Fruit fly (Drosophila melanogaster) whole organism, embryonic: Measurements from ENCODE around the gene Npc2g.

Experiments
- Antp ChIP-seq: fragments of 200-800 bp; sonication (Bioruptor generic); optimal IDR thresholded peaks from 3 replicates; lab custom pipeline; 2016; ENCODE audit warnings: missing biosample characterization, missing genetic modification characterization
- BEAF-32 ChIP-seq: fragments of 200-800 bp; sonication (Bioruptor generic); optimal IDR thresholded peaks from 3 replicates; lab custom pipeline; 2017; ENCODE audit warnings: missing biosample characterization, missing genetic modification characterization, mild to moderate bottlenecking, moderate library complexity, missing genetic modification reagents
- CG1024 ChIP-seq: fragments of 200-800 bp; sonication (Bioruptor generic); IDR thresholded peaks from 2 replicates; pipeline ENCODE4 v1.3.6; 2022; ENCODE audit warnings: missing biosample characterization, missing genetic modification characterization
- CG10565 ChIP-seq: fragments of 200-800 bp; sonication (Bioruptor generic); optimal IDR thresholded peaks from 3 replicates; lab custom pipeline; 2016; ENCODE audit warnings: missing biosample characterization, mild to moderate bottlenecking, missing genetic modification characterization
- CG13287 ChIP-seq: fragments of 200-800 bp; sonication (Bioruptor generic); IDR thresholded peaks from 2 replicates; pipeline ENCODE4 v1.3.6; 2022; ENCODE audit warnings: missing biosample characterization, missing genetic modification characterization; ENCODE audit not compliant: partially characterized antibody
- CG15269 ChIP-seq: fragments of 200-800 bp; sonication (Bioruptor generic); optimal IDR thresholded peaks from 2 replicates; lab custom pipeline; 2018; ENCODE audit warnings: missing biosample characterization, mild to moderate bottlenecking, missing genetic modification characterization, moderate library complexity
- CG17829 ChIP-seq: fragments of 200-800 bp; optimal IDR thresholded peaks from 2 replicates; lab custom pipeline; 2019; ENCODE audit warnings: missing biosample characterization, mild to moderate bottlenecking, missing genetic modification characterization, moderate library complexity
- CG18011 ChIP-seq: fragments of 200-800 bp; sonication (Bioruptor generic); optimal IDR thresholded peaks from 2 replicates; lab custom pipeline; 2017; ENCODE audit warnings: missing biosample characterization, missing genetic modification characterization, mild to moderate bottlenecking, moderate library complexity, missing genotype
- CG3281 ChIP-seq: fragments of 200-800 bp; sonication (Bioruptor generic); optimal IDR thresholded peaks from 3 replicates; lab custom pipeline; 2017; ENCODE audit warnings: missing biosample characterization, mild to moderate bottlenecking, missing genetic modification characterization
- CG43689 ChIP-seq: fragments of 200-800 bp; sonication (Bioruptor generic); IDR thresholded peaks from 2 replicates; pipeline ENCODE4 v1.3.6; 2022; ENCODE audit warnings: missing biosample characterization, missing genetic modification characterization
- CG6175 ChIP-seq: fragments of 200-800 bp; sonication (Bioruptor generic); IDR thresholded peaks from 3 replicates; pipeline ENCODE4 v1.3.6; 2022; ENCODE audit warnings: missing biosample characterization, missing genetic modification characterization
- CG7372 ChIP-seq: fragments of 200-800 bp; sonication (Bioruptor generic); IDR thresholded peaks from 2 replicates; pipeline ENCODE4 v1.3.6; 2022; ENCODE audit warnings: missing biosample characterization, missing genetic modification characterization
- CG7786 ChIP-seq: fragments of 200-800 bp; sonication (Bioruptor generic); optimal IDR thresholded peaks from 2 replicates; lab custom pipeline; 2016; ENCODE audit warnings: missing biosample characterization, missing genetic modification characterization
- CG7839 ChIP-seq: fragments of 200-800 bp; sonication (Bioruptor generic); optimal IDR thresholded peaks from 3 replicates; lab custom pipeline; 2018; ENCODE audit warnings: missing biosample characterization, mild to moderate bottlenecking, missing genetic modification characterization, moderate library complexity
- CG8765 ChIP-seq: fragments of 200-800 bp; sonication (Bioruptor generic); IDR thresholded peaks from 2 replicates; pipeline ENCODE4 v1.3.6; 2022; ENCODE audit warnings: missing biosample characterization, missing genetic modification characterization
- Camta ChIP-seq: fragments of 200-800 bp; sonication (Bioruptor generic); optimal IDR thresholded peaks from 2 replicates; lab custom pipeline; 2016; ENCODE audit warnings: missing biosample characterization, missing genetic modification characterization
- CkIIα-i1 ChIP-seq: fragments of 200-800 bp; sonication (Bioruptor generic); IDR thresholded peaks from 2 replicates; pipeline ENCODE4 v1.3.6; 2022; ENCODE audit warnings: missing biosample characterization, missing genetic modification characterization
- D ChIP-seq, 2 experiments: fragments of 200-800 bp in 1 of 2; fragments of >200 bp in 1 of 2; sonication (Bioruptor generic) in 1 of 2; optimal IDR thresholded peaks; 2 replicates in 1 of 2; 3 replicates in 1 of 2; lab custom pipeline; 2017; ENCODE audit warnings: mild to moderate bottlenecking in 1 of 2, missing biosample characterization in 1 of 2, missing genetic modification characterization in 1 of 2, missing genetic modification reagents in 1 of 2
- Deaf1 ChIP-seq: fragments of 200-800 bp; optimal IDR thresholded peaks from 3 replicates; lab custom pipeline; 2019; ENCODE audit warnings: missing biosample characterization, mild to moderate bottlenecking, missing genetic modification characterization, moderate library complexity
- Dip2 ChIP-seq: fragments of 200-800 bp; sonication (Bioruptor generic); IDR thresholded peaks from 2 replicates; pipeline ENCODE4 v1.3.6; 2022; ENCODE audit warnings: missing biosample characterization, missing genetic modification characterization
- Dll ChIP-seq: fragments of 200-800 bp; sonication (Bioruptor generic); IDR thresholded peaks from 4 replicates; pipeline ENCODE4 v1.3.6; 2022; ENCODE audit warnings: missing biosample characterization, missing genetic modification characterization; ENCODE audit not compliant: partially characterized antibody
- Drgx ChIP-seq: fragments of 200-800 bp; sonication (Bioruptor generic); IDR thresholded peaks from 2 replicates; pipeline ENCODE4 v1.3.6; 2022; ENCODE audit warnings: missing biosample characterization, missing genetic modification characterization
- Eip74EF ChIP-seq, 2 experiments: fragments of 200-800 bp in 1 of 2; fragments of >200 bp in 1 of 2; sonication (Bioruptor generic) in 1 of 2; optimal IDR thresholded peaks; 2 replicates each; lab custom pipeline; 2017 to 2019; ENCODE audit warnings: missing biosample characterization in 2 of 2, missing genetic modification characterization in 2 of 2, mild to moderate bottlenecking in 1 of 2, moderate library complexity in 1 of 2
- Ets65A ChIP-seq: fragments of 200-800 bp; sonication (Bioruptor generic); peaks from one replicate; lab custom pipeline; 2016; ENCODE audit warnings: missing biosample characterization, missing genetic modification characterization
- HLHmδ ChIP-seq: fragments of 200-800 bp; sonication (Bioruptor generic); optimal IDR thresholded peaks from 2 replicates; lab custom pipeline; 2018; ENCODE audit warnings: missing biosample characterization, mild to moderate bottlenecking, missing genetic modification characterization, moderate library complexity
- Opbp ChIP-seq: fragments of 200-800 bp; sonication (Bioruptor generic); IDR thresholded peaks from 3 replicates; pipeline ENCODE4 v1.3.6; 2022; ENCODE audit warnings: missing biosample characterization, missing genetic modification characterization; ENCODE audit not compliant: partially characterized antibody
- PHDP ChIP-seq: fragments of 200-800 bp; sonication (Bioruptor generic); optimal IDR thresholded peaks from 3 replicates; lab custom pipeline; 2018; ENCODE audit warnings: missing biosample characterization, mild to moderate bottlenecking, missing genetic modification characterization, moderate library complexity
- Spps ChIP-seq: fragments of 200-800 bp; sonication (Bioruptor generic); optimal IDR thresholded peaks from 2 replicates; lab custom pipeline; 2018; ENCODE audit warnings: missing biosample characterization, mild to moderate bottlenecking, missing genetic modification characterization
- Taf1 ChIP-seq: fragments of 200-800 bp; sonication (Bioruptor generic); IDR thresholded peaks from 2 replicates; pipeline ENCODE4 v1.3.6; 2022; ENCODE audit warnings: missing biosample characterization, missing genetic modification characterization
- Trl ChIP-seq, 3 experiments: fragments of >200 bp in 2 of 3; fragments of 200-800 bp in 1 of 3; sonication (Bioruptor generic) in 1 of 3; optimal IDR thresholded peaks; 2 replicates in 1 of 3; 3 replicates in 2 of 3; lab custom pipeline; 2016 to 2017; ENCODE audit warnings: missing biosample characterization in 1 of 3, missing genetic modification characterization in 1 of 3
- Xbp1 ChIP-seq: fragments of 200-800 bp; sonication (Bioruptor generic); optimal IDR thresholded peaks from 3 replicates; lab custom pipeline; 2016; ENCODE audit warnings: missing biosample characterization, mild to moderate bottlenecking, missing genetic modification characterization
- ap ChIP-seq: fragments of 200-800 bp; sonication (Bioruptor generic); IDR thresholded peaks from 2 replicates; pipeline ENCODE4 v1.3.6; 2022; ENCODE audit warnings: missing biosample characterization, missing genetic modification characterization
- br ChIP-seq: fragments of >200 bp; optimal IDR thresholded peaks from 2 replicates; lab custom pipeline; 2017
- cad ChIP-seq: fragments of >200 bp; optimal IDR thresholded peaks from 2 replicates; lab custom pipeline; 2017; ENCODE audit warnings: missing biosample characterization, missing genetic modification characterization
- crp ChIP-seq, 2 experiments: fragments of 200-800 bp; sonication (Bioruptor generic); optimal IDR thresholded peaks; 2 replicates in 1 of 2; 3 replicates in 1 of 2; lab custom pipeline; 2017; ENCODE audit warnings: missing biosample characterization in 2 of 2, missing genetic modification characterization in 2 of 2, mild to moderate bottlenecking in 1 of 2, moderate library complexity in 1 of 2
- ind ChIP-seq: fragments of 200-800 bp; sonication (Bioruptor generic); optimal IDR thresholded peaks from 3 replicates; lab custom pipeline; 2016; ENCODE audit warnings: missing biosample characterization, missing genetic modification characterization
- kni ChIP-seq: fragments of 200-800 bp; sonication (Bioruptor generic); optimal IDR thresholded peaks from 3 replicates; lab custom pipeline; 2017; ENCODE audit warnings: mild to moderate bottlenecking, missing biosample characterization, missing genetic modification reagents, missing genetic modification characterization
- oc ChIP-seq: fragments of 200-800 bp; sonication (Bioruptor generic); optimal IDR thresholded peaks from 2 replicates; lab custom pipeline; 2018; ENCODE audit warnings: missing biosample characterization, mild to moderate bottlenecking, missing genetic modification characterization, moderate library complexity
- odd ChIP-seq: fragments of 200-800 bp; sonication (Bioruptor generic); optimal IDR thresholded peaks from 2 replicates; lab custom pipeline; 2017; ENCODE audit warnings: missing biosample characterization, mild to moderate bottlenecking, missing genetic modification characterization
- org-1 ChIP-seq: fragments of 200-800 bp; sonication (Bioruptor generic); optimal IDR thresholded peaks from 2 replicates; lab custom pipeline; 2017; ENCODE audit warnings: missing biosample characterization, missing genetic modification characterization
- pb ChIP-seq: fragments of 200-800 bp; sonication (Bioruptor generic); optimal IDR thresholded peaks from 3 replicates; lab custom pipeline; 2016; ENCODE audit warnings: missing biosample characterization, missing genetic modification characterization
- peb ChIP-seq: fragments of 200-800 bp; sonication (Bioruptor generic); IDR thresholded peaks from 2 replicates; pipeline ENCODE4 v1.3.6; 2022; ENCODE audit warnings: missing biosample characterization, missing genetic modification characterization
- repo ChIP-seq: fragments of 200-800 bp; sonication (Bioruptor generic); optimal IDR thresholded peaks from 2 replicates; lab custom pipeline; 2016; ENCODE audit warnings: missing biosample characterization, missing genetic modification characterization
- sc ChIP-seq, 3 experiments: fragments of >200 bp in 2 of 3; fragments of 200-800 bp in 1 of 3; sonication (Bioruptor generic) in 1 of 3; optimal IDR thresholded peaks; 2 replicates in 2 of 3; 3 replicates in 1 of 3; lab custom pipeline; 2017; ENCODE audit warnings: mild to moderate bottlenecking in 1 of 3, missing biosample characterization in 1 of 3, missing genetic modification characterization in 1 of 3, missing genetic modification reagents in 1 of 3
- sens ChIP-seq: fragments of 200-800 bp; sonication (Bioruptor generic); peaks from one replicate; lab custom pipeline; 2016; ENCODE audit warnings: missing biosample characterization, missing genetic modification characterization
- sima ChIP-seq: fragments of 200-800 bp; sonication (Bioruptor generic); optimal IDR thresholded peaks from 2 replicates; lab custom pipeline; 2016; ENCODE audit warnings: missing biosample characterization, missing genetic modification characterization
- sqz ChIP-seq: fragments of 200-800 bp; sonication (Bioruptor generic); optimal IDR thresholded peaks from 3 replicates; lab custom pipeline; 2018; ENCODE audit warnings: missing biosample characterization, mild to moderate bottlenecking, missing genetic modification characterization
- tin ChIP-seq: fragments of 200-800 bp; sonication (Bioruptor generic); optimal IDR thresholded peaks from 3 replicates; lab custom pipeline; 2016; ENCODE audit warnings: missing biosample characterization, missing genetic modification characterization
- trh ChIP-seq: fragments of 200-800 bp; sonication (Bioruptor generic); optimal IDR thresholded peaks from 2 replicates; lab custom pipeline; 2016; ENCODE audit warnings: missing biosample characterization, missing genetic modification characterization
- zfh2 ChIP-seq: fragments of 200-800 bp; sonication (Bioruptor generic); optimal IDR thresholded peaks from 2 replicates; lab custom pipeline; 2016; ENCODE audit warnings: missing biosample characterization, missing genetic modification characterization

Npc2g gene

dm6 chr3R:30747039-30747438 is 2.0 kb upstream of the Npc2g start (continued):
- TF ChIP-seq Opbp, result no peak
- TF ChIP-seq HLHmδ (GFP tag; lab: Kevin White, UChicago), result no peak
- TF ChIP-seq CG18011 (GFP tag; lab: Kevin White, UChicago), result no peak
- TF ChIP-seq pb (GFP tag; lab: Kevin White, UChicago), result no peak
- TF ChIP-seq CG3281, result no peak
- no peak for TF ChIP-seq BEAF-32 (GFP tag; lab: Kevin White, UChicago)
- no peak for TF ChIP-seq ind (GFP tag; lab: Kevin White, UChicago)
- peak; percentile 66 for TF ChIP-seq sens (GFP tag; lab: Kevin White, UChicago)
- no peak for TF ChIP-seq cad (GFP tag; lab: Kevin White, UChicago)
- TF ChIP-seq Deaf1 (tag; lab: Kevin White, UChicago), result no peak
- TF ChIP-seq Drgx (GFP tag; lab: Robert Waterston, UW), result 0 out of 2 replicates have a peak, but pooled peaks have one; percentile 14
- no peak for TF ChIP-seq zfh2 (GFP tag; lab: Kevin White, UChicago)
- no peak for TF ChIP-seq CG6175 (GFP tag; lab: Robert Waterston, UW)
- TF ChIP-seq Xbp1 (GFP tag; lab: Kevin White, UChicago), result no peak
- no peak for TF ChIP-seq CG13287 (GFP tag; lab: Robert Waterston, UW)
- no peak for TF ChIP-seq trh (GFP tag; lab: Kevin White, UChicago)
- no peak for TF ChIP-seq Camta
- TF ChIP-seq odd (GFP tag; lab: Kevin White, UChicago), result no peak
- no peak for TF ChIP-seq CG10565 (GFP tag; lab: Kevin White, UChicago)
- no peak for TF ChIP-seq sqz (GFP tag; lab: Kevin White, UChicago)
- TF ChIP-seq sima (GFP tag; lab: Kevin White, UChicago), result no peak
- TF ChIP-seq Dip2 (GFP tag; lab: Robert Waterston, UW), result no peak
- TF ChIP-seq Trl (optimal IDR thresholded peaks at IDR 0.05; lab: Kevin White, UChicago), result no peak
- TF ChIP-seq Trl (GFP tag; optimal IDR thresholded peaks at IDR 0.05; lab: Kevin White, UChicago), result no peak
- TF ChIP-seq br, result no peak
- no peak for TF ChIP-seq Taf1 (GFP tag; lab: Robert Waterston, UW)
- TF ChIP-seq sc (optimal IDR thresholded peaks at IDR 0.05; lab: Kevin White, UChicago), result no peak
- no peak for TF ChIP-seq sc (GFP tag; optimal IDR thresholded peaks at IDR 0.05; lab: Kevin White, UChicago)
- 0 out of 2 replicates have a peak, but pooled peaks have one; percentile 13 for TF ChIP-seq CG1024 (GFP tag; lab: Robert Waterston, UW)
- peak; percentile 6 for TF ChIP-seq CG17829 (tag; lab: Kevin White, UChicago)
- TF ChIP-seq peb (GFP tag; lab: Robert Waterston, UW), result no peak
- no peak for TF ChIP-seq Antp (GFP tag; lab: Kevin White, UChicago)
- no peak for TF ChIP-seq crp (GFP tag; optimal IDR thresholded peaks at IDR 0.05; lab: Kevin White, UChicago)
- no peak for TF ChIP-seq CkIIα-i1
- no peak for TF ChIP-seq PHDP
- no peak for TF ChIP-seq kni (GFP tag; lab: Kevin White, UChicago)
- no peak for TF ChIP-seq Dll (GFP tag; lab: Robert Waterston, UW)
- peak; percentile 46; the same call in 1 of the 2 replicates for TF ChIP-seq CG8765
- TF ChIP-seq CG15269 (tag; lab: Kevin White, UChicago), result no peak
- TF ChIP-seq Spps (tag; lab: Kevin White, UChicago), result no peak
- no peak for TF ChIP-seq ap
- no peak for TF ChIP-seq CG7786 (GFP tag; lab: Kevin White, UChicago)
- TF ChIP-seq org-1 (GFP tag; lab: Kevin White, UChicago), result no peak
- TF ChIP-seq tin (GFP tag; lab: Kevin White, UChicago), result no peak
- TF ChIP-seq Ets65A (GFP tag; lab: Kevin White, UChicago), result peak; percentile 79
- no peak for TF ChIP-seq repo (GFP tag; lab: Kevin White, UChicago)
- TF ChIP-seq CG43689, result no peak
- no peak for TF ChIP-seq CG7839 (tag; lab: Kevin White, UChicago)
- TF ChIP-seq oc, result no peak
- no peak for TF ChIP-seq CG7372
- no peak for TF ChIP-seq Eip74EF (GFP tag; optimal IDR thresholded peaks at IDR 0.05; lab: Kevin White, UChicago)
- TF ChIP-seq D (optimal IDR thresholded peaks at IDR 0.05; lab: Kevin White, UChicago), result no peak
- TF ChIP-seq D (GFP tag; optimal IDR thresholded peaks at IDR 0.05; lab: Kevin White, UChicago), result no peak
